Fruit fly (Drosophila melanogaster) whole organism, larva: ENCODE data around the gene Ndc80.

Experiments used
- noc ChIP-seq: fragments of 200-800 bp; sonication (Bioruptor generic); optimal IDR thresholded peaks from 3 replicates; lab custom pipeline; 2019; ENCODE audit warnings: missing biosample characterization, mild to moderate bottlenecking, missing genetic modification characterization, moderate library complexity

Ndc80 gene

DNA sequence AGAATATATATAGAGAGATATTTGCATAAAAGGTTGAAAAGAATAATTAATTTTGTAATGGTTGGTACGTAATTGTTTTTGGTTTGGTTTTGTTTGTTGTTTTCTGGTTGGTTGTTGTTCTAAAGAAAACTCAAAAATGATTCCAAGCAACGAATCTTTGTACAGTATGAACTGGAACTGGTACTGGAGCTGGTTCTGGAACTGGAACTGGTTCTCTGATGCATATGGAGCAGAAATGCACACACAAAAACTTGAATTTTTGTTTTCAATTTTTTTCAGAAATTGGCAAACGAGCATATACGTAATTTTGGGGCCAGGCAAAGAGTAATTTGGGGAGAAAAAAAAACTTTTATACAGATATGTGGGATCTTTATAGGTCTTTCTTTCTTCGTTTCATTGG lies 14.1 kb downstream of the Ndc80 start:
- TF ChIP-seq noc (tag; lab: Kevin White, UChicago), result no peak

DNA sequence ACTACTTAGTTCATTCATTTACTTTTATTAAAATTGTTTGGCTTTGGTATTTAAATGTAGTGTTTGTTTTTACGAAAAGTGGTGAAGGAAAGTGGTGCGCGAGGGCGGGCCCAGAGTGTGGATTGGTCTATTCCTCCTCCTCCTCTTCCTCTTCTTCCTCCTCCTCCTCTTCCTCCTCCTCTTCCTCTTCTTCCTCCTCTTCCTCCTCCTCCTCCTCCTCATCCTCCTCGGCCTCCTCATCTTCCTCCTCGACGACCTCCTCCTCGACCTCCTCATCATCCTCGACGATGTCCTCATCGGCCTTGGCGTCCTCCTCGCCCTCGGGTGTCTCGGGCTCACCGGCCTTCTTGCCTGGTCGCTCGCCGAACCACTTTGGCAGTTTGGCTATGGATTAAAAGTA lies 18.2 kb downstream of the Ndc80 start:
- no peak for TF ChIP-seq noc (tag; lab: Kevin White, UChicago)

DNA sequence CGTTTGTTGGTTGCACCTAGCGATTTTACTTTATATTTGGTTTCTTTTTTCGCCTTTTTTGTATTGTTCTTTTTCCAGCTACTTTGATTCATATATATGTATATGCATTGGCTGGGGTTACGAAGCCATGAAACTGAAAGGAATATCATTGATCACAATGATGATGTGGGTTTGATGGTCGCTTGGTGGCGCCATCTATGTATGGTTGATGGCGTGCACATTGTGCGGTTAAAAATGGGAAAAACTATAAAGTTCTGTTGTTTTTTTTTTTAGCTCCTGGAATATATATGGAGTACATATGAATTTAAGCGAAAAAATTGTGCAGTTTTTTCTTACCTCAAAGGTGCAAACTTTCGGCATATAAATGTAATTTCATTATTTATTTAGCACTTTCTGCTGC lies 25.0 kb downstream of the Ndc80 start:
- no peak for TF ChIP-seq noc (tag; lab: Kevin White, UChicago)

DNA sequence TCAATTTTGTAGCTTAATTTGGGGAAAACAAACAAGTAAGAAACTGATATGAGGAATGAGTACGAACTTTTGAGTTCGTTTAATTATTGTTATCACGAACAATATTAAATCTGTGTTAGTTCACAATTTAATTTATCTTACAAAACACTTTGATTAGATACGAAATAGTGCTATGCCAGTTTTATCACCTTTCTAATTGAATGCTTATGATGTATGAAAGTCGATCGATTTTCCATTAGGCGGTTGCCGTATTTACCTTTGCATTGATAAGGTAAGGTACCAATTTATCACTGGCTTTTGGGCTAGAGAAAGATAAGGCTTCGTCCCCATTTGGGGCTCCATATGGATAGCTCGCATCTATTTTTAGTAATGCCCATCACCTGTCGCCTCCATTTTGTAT lies 32.5 kb downstream of the Ndc80 start:
- no peak for TF ChIP-seq noc (tag; lab: Kevin White, UChicago)

DNA sequence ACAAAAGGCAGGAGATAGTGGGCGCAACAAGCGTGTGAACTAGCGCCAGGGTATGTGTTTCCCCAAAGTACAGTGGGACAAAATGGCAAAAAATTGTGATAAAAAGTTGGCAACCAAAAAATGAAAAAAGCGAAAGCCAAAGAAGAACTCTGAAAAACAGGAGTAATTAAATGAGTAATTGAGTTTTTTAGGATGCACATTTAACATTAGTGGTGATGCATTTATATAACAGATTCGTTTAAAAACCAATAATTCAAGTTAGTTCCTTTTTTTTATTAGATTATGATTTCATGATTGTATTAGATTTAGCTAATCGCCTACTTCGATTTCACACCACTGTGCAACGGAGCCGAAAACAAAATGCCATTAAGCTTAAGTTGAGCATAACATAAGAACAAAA lies 39.5 kb downstream of the Ndc80 start:
- TF ChIP-seq noc (tag; lab: Kevin White, UChicago), result peak; percentile 10

DNA sequence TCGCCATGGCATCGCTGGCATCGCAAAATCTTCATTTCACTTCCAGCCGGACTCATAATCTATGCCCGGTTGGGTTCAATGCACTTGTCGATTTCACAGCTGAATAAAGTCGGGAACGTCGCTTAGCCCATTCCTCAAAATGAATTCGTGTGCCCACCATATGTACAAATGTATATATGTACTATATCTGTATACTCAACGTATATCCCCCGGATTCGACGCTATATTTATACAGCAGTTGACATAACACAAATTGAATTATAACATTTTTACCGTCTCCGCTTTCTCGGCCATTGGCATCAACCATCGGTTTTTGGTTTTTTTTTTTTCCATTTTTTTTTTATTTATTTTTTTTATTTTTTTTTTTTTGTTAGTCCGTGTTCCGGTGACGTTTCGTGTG lies 41.6 kb downstream of the Ndc80 start:
- TF ChIP-seq noc (tag; lab: Kevin White, UChicago), result no peak

DNA sequence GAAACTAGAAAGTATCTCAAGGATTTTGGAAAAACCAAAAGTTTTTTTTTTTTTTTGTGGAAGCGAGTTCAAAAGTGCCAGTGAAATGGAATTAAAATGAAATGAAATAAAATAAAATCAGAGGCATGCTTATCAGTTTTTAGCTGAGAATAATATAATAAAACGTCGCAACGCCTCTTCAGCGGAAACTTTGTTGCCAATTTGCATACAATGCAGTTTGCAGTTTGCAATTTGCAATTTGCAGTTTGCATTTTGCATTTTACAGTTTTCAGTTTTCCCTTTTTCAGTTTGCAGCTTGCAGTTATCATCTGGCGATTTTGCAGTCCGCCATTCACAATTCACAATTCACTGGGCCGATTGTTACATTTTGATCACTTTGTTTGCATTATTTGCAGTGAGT lies 43.0 kb downstream of the Ndc80 start:
- no peak for TF ChIP-seq noc (tag; lab: Kevin White, UChicago)

DNA sequence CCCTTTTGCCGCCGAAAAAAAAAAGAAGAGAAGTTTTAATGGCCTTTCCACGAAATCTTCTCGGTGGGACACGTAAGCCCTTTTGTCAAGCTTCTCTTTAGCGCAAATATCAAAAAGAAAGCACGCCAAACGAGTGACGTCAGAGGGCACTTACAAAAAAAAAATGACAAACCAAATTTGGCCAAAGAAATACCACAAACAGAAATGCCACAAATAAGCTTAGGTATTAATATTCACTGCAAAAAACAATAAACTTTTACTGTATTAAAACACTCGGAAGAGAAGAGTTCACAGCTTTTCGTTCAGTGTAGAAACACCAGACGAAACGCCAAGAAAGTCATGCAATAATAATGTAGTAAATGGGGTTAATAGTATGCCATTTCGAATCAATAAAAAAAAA lies 43.7 kb downstream of the Ndc80 start:
- peak; percentile 11 for TF ChIP-seq noc (tag; lab: Kevin White, UChicago)

DNA sequence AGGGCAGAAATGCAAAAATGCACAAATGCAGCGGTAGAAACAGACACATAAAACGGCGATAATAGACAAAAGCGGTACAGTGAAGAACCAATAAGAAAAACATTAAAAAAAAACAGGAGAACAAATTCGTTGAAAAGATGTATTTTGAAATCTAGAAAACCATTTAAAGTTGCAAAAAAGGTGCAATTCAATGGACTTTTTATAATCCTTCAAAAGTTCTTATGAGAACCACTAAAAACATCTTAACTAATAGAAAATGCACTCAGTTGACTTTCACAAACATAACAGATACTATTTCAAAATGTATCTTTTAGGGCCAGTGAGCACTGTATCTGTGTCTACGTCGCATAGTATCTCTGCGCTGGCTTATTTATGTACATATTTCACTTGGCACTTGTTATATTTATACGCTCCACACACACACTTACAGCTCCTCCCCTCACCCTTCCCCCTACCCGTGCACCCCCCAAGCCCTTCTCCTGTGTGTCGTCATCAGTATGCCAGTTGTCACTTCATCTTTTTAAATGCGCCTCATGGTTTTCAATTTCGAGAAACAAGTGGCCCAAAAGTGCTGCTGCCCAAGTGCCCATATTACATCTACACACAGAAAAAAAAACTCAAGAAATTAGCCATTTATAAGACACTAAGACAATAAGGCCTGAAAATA lies 46.2 kb downstream of the Ndc80 start:
- TF ChIP-seq noc (tag; lab: Kevin White, UChicago), result no peak

DNA sequence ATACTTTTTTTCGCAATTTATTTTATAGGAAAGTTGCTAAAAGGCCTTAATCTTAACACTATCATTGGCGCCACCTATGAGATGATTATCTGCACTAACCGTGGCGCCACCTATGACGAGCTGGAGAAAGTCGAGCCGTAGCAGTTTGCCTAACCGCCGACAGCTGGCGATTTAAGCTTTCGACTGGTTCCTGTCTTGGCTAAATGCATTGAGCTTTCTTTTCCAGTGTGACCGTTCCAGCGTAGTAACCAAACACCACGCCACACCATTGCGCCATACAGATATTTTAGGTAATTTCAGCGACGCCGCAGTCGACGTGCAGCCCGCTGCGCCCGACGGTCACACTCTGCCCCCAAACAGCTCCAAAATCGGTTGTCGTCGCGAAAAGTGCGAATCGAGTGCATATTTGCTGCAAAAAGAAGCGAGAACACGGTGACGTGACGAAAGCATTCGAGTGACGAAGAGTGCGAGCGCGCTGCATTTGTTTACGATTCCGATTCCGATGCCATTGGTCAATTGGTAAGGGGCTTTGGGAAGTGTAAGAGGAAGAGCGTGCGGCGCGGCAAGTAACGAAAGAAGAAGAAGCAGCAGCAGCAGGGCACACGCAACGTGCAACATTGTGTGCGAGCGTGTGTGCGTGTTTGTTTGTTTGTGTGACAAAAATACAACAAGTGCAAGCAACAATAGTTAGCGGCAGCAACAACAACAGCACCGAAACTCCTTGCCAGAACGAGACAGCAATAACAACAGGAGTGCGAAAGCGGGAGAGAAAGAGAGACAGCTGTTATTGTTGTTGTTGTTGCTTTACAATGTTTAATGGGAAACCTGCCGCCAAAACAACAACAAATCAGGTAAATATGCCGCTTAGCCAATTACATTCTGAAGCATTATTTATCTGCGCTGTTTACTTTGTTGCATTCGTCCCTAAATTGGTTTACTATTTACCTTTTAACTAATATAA lies 48.1 kb downstream of the Ndc80 start, which contains the start of the genes CG46311 and Tpst:
TSS of gene CG46311 (plus strand) at position 341 of the 961 bp plus-strand sequence.
TSS of gene Tpst (plus strand) at position 341 of the 961 bp plus-strand sequence.
- no peak for TF ChIP-seq noc (tag; lab: Kevin White, UChicago)

DNA sequence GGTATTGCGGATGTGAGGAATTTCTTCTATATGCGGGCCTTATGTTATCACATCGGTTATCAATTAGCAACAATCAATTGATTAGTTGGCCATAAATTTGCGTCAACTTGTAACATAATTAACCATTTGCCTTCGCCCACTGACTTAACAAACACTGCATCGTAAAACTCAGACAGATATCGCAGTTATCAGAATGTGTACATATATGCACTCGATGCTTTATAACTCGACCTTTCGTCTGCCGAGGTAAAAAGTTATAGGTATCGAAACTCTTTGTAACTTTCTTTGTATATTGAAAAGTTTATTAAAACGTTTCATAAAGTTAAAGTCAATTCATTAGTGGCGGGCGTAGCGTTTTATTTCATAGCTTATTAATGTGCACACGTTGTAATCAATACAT lies 48.8 kb downstream of the Ndc80 start:
- TF ChIP-seq noc (tag; lab: Kevin White, UChicago), result no peak

DNA sequence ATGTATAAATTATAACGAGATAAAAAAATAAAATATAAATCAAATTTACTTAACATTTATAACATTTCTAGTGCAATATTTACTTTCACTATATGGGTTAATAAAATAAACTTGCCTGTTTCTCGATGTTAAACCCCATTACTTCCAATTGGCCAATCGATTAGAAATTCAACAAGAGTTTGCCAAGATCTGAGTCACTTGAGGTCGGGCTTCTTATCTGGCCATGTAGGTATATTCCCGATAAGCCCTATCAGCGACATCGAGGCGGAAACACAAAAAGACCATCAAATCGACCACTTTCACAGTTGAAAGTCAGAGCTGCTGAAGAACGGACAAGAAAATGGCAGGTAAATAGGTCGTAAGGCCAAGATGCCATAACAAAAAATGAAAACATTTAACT lies 50.5 kb downstream of the Ndc80 start, which contains the start of gene CG32633:
TSS of gene CG32633 (plus strand) at position 301 of the 400 bp plus-strand sequence.
- TF ChIP-seq noc (tag; lab: Kevin White, UChicago), result no peak
